Worm (Caenorhabditis elegans) whole organism, young adult: ENCODE data around the gene T11F8.5.

Experiments
- B0336.3 ChIP-seq: fragments of 200-800 bp; sonication (Bioruptor generic); IDR thresholded peaks from 2 replicates; pipeline ENCODE4 v1.3.6; 2022; ENCODE audit warnings: missing genetic modification characterization, missing compliant biosample characterization
- F22D6.2 ChIP-seq: sonication (generic microtip); optimal IDR thresholded peaks from 2 replicates; lab custom pipeline; 2016; ENCODE audit warnings: mild to moderate bottlenecking, missing genetic modification characterization, missing compliant biosample characterization
- F23B12.7 ChIP-seq: sonication (generic microtip); optimal IDR thresholded peaks from 2 replicates; lab custom pipeline; 2017; ENCODE audit warnings: missing genetic modification characterization, mild to moderate bottlenecking, missing compliant biosample characterization, antibody characterized with exemption, moderate library complexity; ENCODE audit not compliant: insufficient read depth
- F49E8.2 ChIP-seq: sonication (generic microtip); optimal IDR thresholded peaks from 3 replicates; lab custom pipeline; 2017; ENCODE audit warnings: missing genetic modification characterization, mild to moderate bottlenecking, missing compliant biosample characterization, antibody characterized with exemption, moderate library complexity; ENCODE audit not compliant: insufficient read depth
- F52B5.7 ChIP-seq: sonication (generic microtip); optimal IDR thresholded peaks from 2 replicates; lab custom pipeline; 2016; ENCODE audit warnings: mild to moderate bottlenecking, missing genetic modification characterization, missing compliant biosample characterization
- K12H6.12 ChIP-seq: fragments of 200-800 bp; sonication (Bioruptor generic); optimal IDR thresholded peaks from 2 replicates; lab custom pipeline; 2018; ENCODE audit warnings: mild to moderate bottlenecking, missing genetic modification characterization, missing compliant biosample characterization
- Y53G8AR.9 ChIP-seq: fragments of 200-800 bp; sonication (Bioruptor generic); conservative IDR thresholded peaks from 2 replicates; pipeline ENCODE4 v1.3.6; 2022; ENCODE audit warnings: missing genetic modification reagents, missing genetic modification characterization, missing compliant biosample characterization
- ama-1 ChIP-seq, 3 experiments: fragments of 150-350 bp in 1 of 3; sonication (generic microtip) in 2 of 3; optimal IDR thresholded peaks; 2 replicates each; lab custom pipeline; 2014 to 2018; ENCODE audit warnings: missing biosample characterization in 2 of 3, missing genetic modification characterization in 2 of 3, missing genetic modification reagents in 2 of 3
- aptf-2 ChIP-seq: fragments of 200-800 bp; sonication (Bioruptor generic); conservative IDR thresholded peaks from 2 replicates; pipeline ENCODE4 v1.3.6; 2022; ENCODE audit warnings: missing genetic modification reagents, missing genetic modification characterization, missing compliant biosample characterization
- attf-6 ChIP-seq: fragments of 200-800 bp; sonication (Bioruptor generic); IDR thresholded peaks from 2 replicates; pipeline ENCODE4 v1.3.6; 2022; ENCODE audit warnings: missing genetic modification reagents, missing genetic modification characterization, missing compliant biosample characterization
- bed-1 ChIP-seq: fragments of 200-800 bp; sonication (Bioruptor generic); IDR thresholded peaks from 2 replicates; pipeline ENCODE4 v1.3.6; 2022; ENCODE audit warnings: missing genetic modification reagents, missing genetic modification characterization, missing compliant biosample characterization
- ccch-3 ChIP-seq: fragments of 200-800 bp; sonication (Bioruptor generic); optimal IDR thresholded peaks from 2 replicates; lab custom pipeline; 2018; ENCODE audit warnings: mild to moderate bottlenecking, missing genetic modification characterization, missing compliant biosample characterization
- ceh-27 ChIP-seq: fragments of 200-800 bp; sonication (Bioruptor generic); optimal IDR thresholded peaks from 2 replicates; lab custom pipeline; 2018; ENCODE audit warnings: mild to moderate bottlenecking, missing genetic modification characterization, moderate library complexity, missing compliant biosample characterization
- ceh-40 ChIP-seq: fragments of 200-800 bp; sonication (Bioruptor generic); IDR thresholded peaks from 2 replicates; pipeline ENCODE4 v1.3.6; 2022; ENCODE audit warnings: missing genetic modification characterization, missing compliant biosample characterization
- ceh-91 ChIP-seq: fragments of 200-800 bp; sonication (Bioruptor generic); IDR thresholded peaks from 2 replicates; pipeline ENCODE4 v1.3.6; 2022; ENCODE audit warnings: missing genetic modification reagents, missing genetic modification characterization, missing compliant biosample characterization
- dpff-1 ChIP-seq: sonication (generic microtip); optimal IDR thresholded peaks from 2 replicates; lab custom pipeline; 2017; ENCODE audit warnings: mild to moderate bottlenecking, missing genetic modification characterization, missing compliant biosample characterization
- efl-1 ChIP-seq: fragments of 150-350 bp; optimal IDR thresholded peaks from 2 replicates; lab custom pipeline; 2014; ENCODE audit warnings: missing biosample characterization, missing genetic modification reagents, missing genetic modification characterization
- ekl-4 ChIP-seq: fragments of 200-800 bp; sonication (Bioruptor generic); IDR thresholded peaks from 2 replicates; pipeline ENCODE4 v1.3.6; 2022; ENCODE audit warnings: missing genetic modification reagents, missing genetic modification characterization, missing compliant biosample characterization
- hrde-1 ChIP-seq: sonication (generic microtip); optimal IDR thresholded peaks from 2 replicates; lab custom pipeline; 2016; ENCODE audit warnings: missing genetic modification characterization, mild to moderate bottlenecking, missing compliant biosample characterization, moderate library complexity, missing genotype, missing genetic modification reagents, borderline replicate concordance
- hsf-1 ChIP-seq: fragments of 200-800 bp; sonication (Bioruptor generic); IDR thresholded peaks from 2 replicates; pipeline ENCODE4 v1.3.6; 2022; ENCODE audit warnings: missing genetic modification reagents, missing genetic modification characterization, missing compliant biosample characterization
- lag-1 ChIP-seq: fragments of 200-800 bp; sonication (Bioruptor generic); IDR thresholded peaks from 2 replicates; pipeline ENCODE4 v1.3.6; 2022; ENCODE audit warnings: missing genetic modification reagents, missing genetic modification characterization, missing compliant biosample characterization
- lin-35 ChIP-seq, 3 experiments: fragments of 150-350 bp in 2 of 3; sonication (generic microtip) in 1 of 3; optimal IDR thresholded peaks; 2 replicates each; lab custom pipeline; 2014 to 2018; ENCODE audit warnings: missing biosample characterization in 3 of 3, missing genetic modification characterization in 3 of 3, missing genetic modification reagents in 3 of 3
- lin-54 ChIP-seq: fragments of 200-800 bp; sonication (Bioruptor generic); optimal IDR thresholded peaks from 2 replicates; lab custom pipeline; 2018; ENCODE audit warnings: mild to moderate bottlenecking, missing genetic modification characterization, missing compliant biosample characterization
- lir-1 ChIP-seq: fragments of 200-800 bp; sonication (Bioruptor generic); conservative IDR thresholded peaks from 2 replicates; pipeline ENCODE4 v1.3.6; 2022; ENCODE audit warnings: missing genetic modification reagents, missing genetic modification characterization, missing compliant biosample characterization
- madf-6 ChIP-seq: fragments of 200-800 bp; sonication (Bioruptor generic); IDR thresholded peaks from 2 replicates; pipeline ENCODE4 v1.3.6; 2022; ENCODE audit warnings: missing genetic modification reagents, missing genetic modification characterization, missing compliant biosample characterization
- madf-8 ChIP-seq: fragments of 200-800 bp; sonication (Bioruptor generic); conservative IDR thresholded peaks from 2 replicates; pipeline ENCODE4 v1.3.6; 2022; ENCODE audit warnings: missing genetic modification reagents, missing genetic modification characterization, missing compliant biosample characterization
- mel-28 ChIP-seq: sonication (generic microtip); optimal IDR thresholded peaks from 2 replicates; lab custom pipeline; 2016; ENCODE audit warnings: borderline replicate concordance, mild to moderate bottlenecking, missing genetic modification characterization, missing compliant biosample characterization
- nfya-2 ChIP-seq: fragments of 200-800 bp; sonication (Bioruptor generic); IDR thresholded peaks from 2 replicates; pipeline ENCODE4 v1.3.6; 2022; ENCODE audit warnings: missing genetic modification reagents, missing genetic modification characterization, missing compliant biosample characterization
- nfyb-1 ChIP-seq: fragments of 200-800 bp; sonication (Bioruptor generic); IDR thresholded peaks from 2 replicates; pipeline ENCODE4 v1.3.6; 2022; ENCODE audit warnings: missing genetic modification reagents, missing genetic modification characterization, missing compliant biosample characterization
- nhr-179 ChIP-seq: sonication (generic microtip); optimal IDR thresholded peaks from 2 replicates; lab custom pipeline; 2016; ENCODE audit warnings: mild to moderate bottlenecking, missing genetic modification characterization, missing compliant biosample characterization
- rcor-1 ChIP-seq: fragments of 200-800 bp; sonication (Bioruptor generic); IDR thresholded peaks from 2 replicates; pipeline ENCODE4 v1.3.6; 2022; ENCODE audit warnings: missing genetic modification reagents, missing genetic modification characterization, missing compliant biosample characterization
- snpc-1.1 ChIP-seq: sonication (generic microtip); optimal IDR thresholded peaks from 2 replicates; lab custom pipeline; 2017; ENCODE audit warnings: missing genetic modification characterization, mild to moderate bottlenecking, missing compliant biosample characterization, antibody characterized with exemption, moderate library complexity, missing genotype, missing genetic modification reagents; ENCODE audit not compliant: insufficient read depth
- snpc-3.4 ChIP-seq: sonication (generic microtip); optimal IDR thresholded peaks from 2 replicates; lab custom pipeline; 2017; ENCODE audit warnings: missing genetic modification characterization, mild to moderate bottlenecking, missing compliant biosample characterization, antibody characterized with exemption, moderate library complexity, missing genotype, missing genetic modification reagents
- snpc-4 ChIP-seq, 5 experiments: fragments of 150-350 bp in 1 of 5; sonication (generic microtip) in 4 of 5; optimal IDR thresholded peaks; 2 replicates each; lab custom pipeline; 2014 to 2018; ENCODE audit warnings: missing genetic modification characterization in 5 of 5, missing biosample characterization in 3 of 5, antibody characterized with exemption in 2 of 5, mild to moderate bottlenecking in 2 of 5, missing compliant biosample characterization in 2 of 5, missing genotype in 2 of 5, moderate library complexity in 2 of 5, missing genetic modification reagents in 1 of 5
- tbp1 ChIP-seq: fragments of 200-800 bp; sonication (Bioruptor generic); optimal IDR thresholded peaks from 2 replicates; lab custom pipeline; 2018; ENCODE audit warnings: mild to moderate bottlenecking, missing genetic modification characterization, missing compliant biosample characterization
- tbx-9 ChIP-seq: sonication (generic microtip); optimal IDR thresholded peaks from 2 replicates; lab custom pipeline; 2016; ENCODE audit warnings: borderline replicate concordance, missing genetic modification characterization, inconsistent platforms, missing compliant biosample characterization
- unc-130 ChIP-seq: sonication (generic microtip); optimal IDR thresholded peaks from 2 replicates; lab custom pipeline; 2016; ENCODE audit warnings: missing genetic modification reagents, missing genetic modification characterization, missing compliant biosample characterization
- ztf-22 ChIP-seq: fragments of 200-800 bp; sonication (Bioruptor generic); optimal IDR thresholded peaks from 2 replicates; lab custom pipeline; 2018; ENCODE audit warnings: mild to moderate bottlenecking, missing genetic modification characterization, moderate library complexity, missing compliant biosample characterization
- ztf-25 ChIP-seq: fragments of 200-800 bp; sonication (Bioruptor generic); IDR thresholded peaks from 2 replicates; pipeline ENCODE4 v1.3.6; 2022; ENCODE audit warnings: missing genetic modification reagents, missing genetic modification characterization, missing compliant biosample characterization
- ztf-26 ChIP-seq: sonication (generic microtip); optimal IDR thresholded peaks from 2 replicates; lab custom pipeline; 2017; ENCODE audit warnings: missing genetic modification characterization, missing compliant biosample characterization

T11F8.5 gene

ce11 chrIV:5473098-5473497 is 9.7 kb upstream of the T11F8.5 start (continued):
- TF ChIP-seq lir-1 (GFP tag; lab: Robert Waterston, UW): 0 out of 2 replicates have a peak, but pooled peaks have one; percentile 48
- peak in 1 of 3 experiments; percentile 42 for TF ChIP-seq lin-35 (GFP tag; optimal IDR thresholded peaks at IDR 0.05; lab: Kevin White, UChicago)
- no peak for TF ChIP-seq dpff-1 (tag; lab: Kevin White, UChicago)
- peak; percentile 74; the same call in 1 of the 2 replicates for TF ChIP-seq Y53G8AR.9 (GFP tag; lab: Robert Waterston, UW)
- TF ChIP-seq rcor-1 (GFP tag; lab: Robert Waterston, UW): peak; percentile 23; the same call in 1 of the 2 replicates
- TF ChIP-seq attf-6 (GFP tag; lab: Robert Waterston, UW): peak; percentile 85
- TF ChIP-seq hrde-1 (tag; lab: Kevin White, UChicago): peak; percentile 79
- TF ChIP-seq efl-1 (GFP tag; lab: Kevin White, UChicago): peak; percentile 26
- TF ChIP-seq madf-6 (GFP tag; lab: Robert Waterston, UW): peak; percentile 62
- peak; percentile 34 for TF ChIP-seq snpc-4 (GFP tag; optimal IDR thresholded peaks at IDR 0.05; lab: Kevin White, UChicago)
- TF ChIP-seq snpc-4 (tag; optimal IDR thresholded peaks at IDR 0.05; lab: Kevin White, UChicago): peak in 3 of 4 experiments; percentile 19 to 86 (median 74)
- no peak for TF ChIP-seq aptf-2 (GFP tag; lab: Robert Waterston, UW)
- TF ChIP-seq B0336.3 (GFP tag; lab: Robert Waterston, UW): 0 out of 2 replicates have a peak, but pooled peaks have one; percentile 32
- TF ChIP-seq unc-130 (GFP tag; lab: Kevin White, UChicago): peak; percentile 12
- no peak for TF ChIP-seq ccch-3 (GFP tag; lab: Kevin White, UChicago)
- no peak for TF ChIP-seq lag-1 (GFP tag; lab: Robert Waterston, UW)
- TF ChIP-seq F23B12.7 (tag; lab: Kevin White, UChicago): no peak
- TF ChIP-seq ama-1 (optimal IDR thresholded peaks at IDR 0.05; lab: Kevin White, UChicago): no peak
- TF ChIP-seq ama-1 (GFP tag; optimal IDR thresholded peaks at IDR 0.05; lab: Kevin White, UChicago): peak in 1 of 2 experiments; percentile 64
- TF ChIP-seq ceh-40 (GFP tag; lab: Robert Waterston, UW): no peak
- TF ChIP-seq hsf-1 (GFP tag; lab: Robert Waterston, UW): peak; percentile 25; the same call in 1 of the 2 replicates
- peak; percentile 28 for TF ChIP-seq snpc-1.1 (tag; lab: Kevin White, UChicago)
- TF ChIP-seq bed-1 (GFP tag; lab: Robert Waterston, UW): no peak
- TF ChIP-seq snpc-3.4 (tag; lab: Kevin White, UChicago): peak; percentile 2
- TF ChIP-seq F49E8.2: peak; percentile 57
- no peak for TF ChIP-seq ztf-26 (tag; lab: Kevin White, UChicago)
- TF ChIP-seq tbp1 (GFP tag; lab: Kevin White, UChicago): peak; percentile 31
- TF ChIP-seq ekl-4 (GFP tag; lab: Robert Waterston, UW): peak; percentile 48; the same call in 1 of the 2 replicates
- no peak for TF ChIP-seq K12H6.12 (tag; lab: Kevin White, UChicago)
- 0 out of 2 replicates have a peak, but pooled peaks have one; percentile 20 for TF ChIP-seq ceh-91 (GFP tag; lab: Robert Waterston, UW)
- 0 out of 2 replicates have a peak, but pooled peaks have one; percentile 30 for TF ChIP-seq madf-8
- TF ChIP-seq F22D6.2 (tag; lab: Kevin White, UChicago): no peak
- no peak for TF ChIP-seq F52B5.7 (tag; lab: Kevin White, UChicago)
- 0 out of 2 replicates have a peak, but pooled peaks have one; percentile 8 for TF ChIP-seq nfyb-1
- no peak; the same call in 1 of the 2 replicates for TF ChIP-seq nfya-2 (GFP tag; lab: Robert Waterston, UW)

ce11 chrIV:5476468-5476867 is 6.4 kb upstream of the T11F8.5 start, which contains the start of gene T11F8.4:
Gene T11F8.4, minus strand, starts transcription at chrIV:5476568.
- TF ChIP-seq mel-28 (tag; lab: Kevin White, UChicago) (no peak), nhr-179 (tag; lab: Kevin White, UChicago) (no peak), ceh-27 (GFP tag; lab: Kevin White, UChicago) (no peak), ztf-25 (GFP tag; lab: Robert Waterston, UW) (no peak), tbx-9 (tag; lab: Kevin White, UChicago) (no peak), ztf-22 (GFP tag; lab: Kevin White, UChicago) (no peak), lin-54 (GFP tag; lab: Kevin White, UChicago) (no peak)
